Fruit fly (Drosophila melanogaster) whole organism, embryonic: ENCODE data around the gene CG17233.

Experiments
- CG6254 ChIP-seq: fragments of 200-800 bp; sonication (Bioruptor generic); optimal IDR thresholded peaks from 3 replicates; lab custom pipeline; 2017; ENCODE audit warnings: mild to moderate bottlenecking, missing biosample characterization, missing genetic modification reagents, missing genetic modification characterization
- CG6791 ChIP-seq: fragments of 200-800 bp; sonication (Bioruptor generic); IDR thresholded peaks from 3 replicates; pipeline ENCODE4 v1.3.6; 2022; ENCODE audit warnings: missing biosample characterization, missing genetic modification characterization; ENCODE audit not compliant: partially characterized antibody
- Nf-YB ChIP-seq: fragments of 200-800 bp; sonication (Bioruptor generic); optimal IDR thresholded peaks from 3 replicates; lab custom pipeline; 2019; ENCODE audit warnings: missing biosample characterization, mild to moderate bottlenecking, missing genetic modification characterization, moderate library complexity
- pan ChIP-seq, 4 experiments: fragments of >200 bp in 3 of 4; fragments of 200-800 bp in 1 of 4; sonication (Bioruptor generic) in 1 of 4; optimal IDR thresholded peaks in 3 of 4; IDR thresholded peaks in 1 of 4; 2 replicates each; pipeline versions ENCODE4 v1.3.6 to Lab custom; 2017 to 2022; ENCODE audit warnings: missing biosample characterization in 2 of 4, missing genetic modification characterization in 2 of 4, mixed read lengths in 1 of 4

DNA sequence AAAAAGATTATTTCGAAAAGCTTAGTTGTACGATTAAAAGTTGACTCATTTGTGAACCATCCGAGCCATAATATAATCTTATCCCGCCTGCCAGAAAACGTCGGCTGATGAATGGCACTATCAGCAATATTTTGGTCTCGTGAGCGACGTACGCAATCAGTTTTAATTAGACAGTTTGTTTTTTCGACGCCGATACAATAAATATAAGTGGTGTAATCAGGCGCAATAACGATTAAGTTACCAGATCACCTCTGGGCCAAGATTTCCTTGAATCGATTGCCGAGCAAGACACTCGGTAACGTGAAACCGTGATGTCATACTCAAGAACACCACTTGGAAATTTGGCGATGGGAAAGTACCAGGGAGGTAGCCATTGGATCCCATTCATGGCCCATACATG is 32.6 kb downstream of the CG17233 start:
- no peak for TF ChIP-seq CG6791 (GFP tag; lab: Robert Waterston, UW)
- TF ChIP-seq pan (optimal IDR thresholded peaks at IDR 0.05; lab: Kevin White, UChicago), result no peak
- TF ChIP-seq pan (GFP tag; optimal IDR thresholded peaks at IDR 0.05 in 1 of 2, IDR thresholded peaks at IDR 0.05 in 1 of 2), result no peak
- no peak for TF ChIP-seq Nf-YB (GFP tag; lab: Kevin White, UChicago)
- no peak for TF ChIP-seq CG6254 (GFP tag; lab: Kevin White, UChicago)
